Worm (Caenorhabditis elegans) whole organism, late embryonic: Measurements from ENCODE around the gene F14D7.18.

ENCODE experiments used
- C38D4.7 ChIP-seq: fragments of 200-800 bp; sonication (Bioruptor generic); optimal IDR thresholded peaks from 2 replicates; lab custom pipeline; 2018; ENCODE audit warnings: mild to moderate bottlenecking, missing genetic modification characterization, moderate library complexity, missing compliant biosample characterization
- dve-1 ChIP-seq: sonication (generic microtip); optimal IDR thresholded peaks from 2 replicates; lab custom pipeline; 2017; ENCODE audit warnings: antibody characterized with exemption, mild to moderate bottlenecking, missing genetic modification characterization, missing compliant biosample characterization
- hlh-6 ChIP-seq: sonication (generic microtip); optimal IDR thresholded peaks from 2 replicates; lab custom pipeline; 2016; ENCODE audit warnings: missing genotype, missing genetic modification characterization, missing compliant biosample characterization
- nhr-11 ChIP-seq: fragments of 150-350 bp; optimal IDR thresholded peaks from 2 replicates; lab custom pipeline; 2014; ENCODE audit warnings: missing biosample characterization, missing genetic modification characterization
- pat-9 ChIP-seq: fragments of 200-800 bp; sonication (Bioruptor generic); optimal IDR thresholded peaks from 2 replicates; lab custom pipeline; 2018; ENCODE audit warnings: mild to moderate bottlenecking, missing genetic modification characterization, moderate library complexity, missing compliant biosample characterization
- sdc-2 ChIP-seq: sonication (generic microtip); optimal IDR thresholded peaks from 2 replicates; lab custom pipeline; 2016; ENCODE audit warnings: missing genotype, missing genetic modification characterization, missing compliant biosample characterization

DNA sequence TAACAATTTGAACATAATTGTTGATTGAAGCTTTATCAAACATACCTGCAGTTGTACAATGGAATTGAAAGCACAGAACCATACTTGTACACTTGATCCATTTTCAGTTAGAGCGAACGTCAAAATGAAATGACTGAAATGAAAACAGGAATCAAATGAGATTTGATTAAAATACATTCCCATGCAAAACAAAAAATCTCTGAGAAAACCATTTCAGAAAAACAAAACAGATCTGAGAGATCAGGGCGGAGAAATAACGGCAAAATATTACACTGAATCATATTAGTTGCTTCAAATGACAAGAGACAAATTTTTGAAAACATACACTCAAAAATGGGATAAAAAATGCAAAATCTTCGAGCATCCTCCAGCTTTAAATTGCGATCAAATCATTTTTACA is 10.8 kb downstream of the F14D7.18 start, which contains the start of gene srt-33:
- TF ChIP-seq pat-9 (tag; lab: Kevin White, UChicago) (no peak), sdc-2 (tag; lab: Kevin White, UChicago) (no peak), nhr-11 (tag; lab: Kevin White, UChicago) (no peak), dve-1 (no peak), C38D4.7 (GFP tag; lab: Kevin White, UChicago) (no peak), hlh-6 (no peak)
